Worm (Caenorhabditis elegans) whole organism, late embryonic: ENCODE measurements around the gene T17H7.7.

Experiments used
- F13H6.1 ChIP-seq: sonication (generic microtip); optimal IDR thresholded peaks from 2 replicates; lab custom pipeline; 2016; ENCODE audit warnings: missing genetic modification characterization, missing compliant biosample characterization
- ama-1 ChIP-seq: fragments of 150-350 bp; optimal IDR thresholded peaks from 2 replicates; lab custom pipeline; 2014
- ceh-14 ChIP-seq: sonication (generic microtip); optimal IDR thresholded peaks from 2 replicates; lab custom pipeline; 2016; ENCODE audit warnings: missing genotype, missing genetic modification characterization, missing compliant biosample characterization
- ceh-31 ChIP-seq: sonication (generic microtip); optimal IDR thresholded peaks from 2 replicates; lab custom pipeline; 2016; ENCODE audit warnings: missing genetic modification characterization, missing compliant biosample characterization
- elt-4 ChIP-seq: sonication (generic microtip); optimal IDR thresholded peaks from 2 replicates; lab custom pipeline; 2016; ENCODE audit warnings: missing genetic modification characterization, missing compliant biosample characterization
- ets-4 ChIP-seq: sonication (generic microtip); optimal IDR thresholded peaks from 2 replicates; lab custom pipeline; 2016; ENCODE audit warnings: missing genetic modification characterization, missing compliant biosample characterization
- fkh-10 ChIP-seq: fragments of 150-350 bp; optimal IDR thresholded peaks from 2 replicates; lab custom pipeline; 2014; ENCODE audit warnings: missing biosample characterization, missing genetic modification reagents, missing genetic modification characterization
- gmeb-2 ChIP-seq: sonication (generic microtip); optimal IDR thresholded peaks from 2 replicates; lab custom pipeline; 2016; ENCODE audit warnings: missing genetic modification characterization, inconsistent platforms, missing compliant biosample characterization
- nfya-1 ChIP-seq: sonication (generic microtip); optimal IDR thresholded peaks from 2 replicates; lab custom pipeline; 2017; ENCODE audit warnings: missing genetic modification characterization, mild to moderate bottlenecking, missing compliant biosample characterization, antibody characterized with exemption, moderate library complexity
- npax-4 ChIP-seq: sonication (generic microtip); optimal IDR thresholded peaks from 2 replicates; lab custom pipeline; 2016; ENCODE audit warnings: missing genetic modification characterization, missing compliant biosample characterization
- pqm-1 ChIP-seq: sonication (generic microtip); optimal IDR thresholded peaks from 2 replicates; lab custom pipeline; 2016; ENCODE audit warnings: missing genetic modification characterization, missing compliant biosample characterization
- sox-2 ChIP-seq: fragments of 200-800 bp; sonication (Bioruptor generic); IDR thresholded peaks from 2 replicates; pipeline ENCODE4 v1.3.6; 2022; ENCODE audit warnings: missing genetic modification reagents, missing genetic modification characterization, missing compliant biosample characterization
- unc-3 ChIP-seq, 2 experiments: fragments of 200-800 bp in 1 of 2; sonication (Bioruptor generic) in 1 of 2; sonication (generic microtip) in 1 of 2; conservative IDR thresholded peaks in 1 of 2; optimal IDR thresholded peaks in 1 of 2; 2 replicates each; pipeline versions ENCODE4 v1.3.6 to Lab custom; 2016 to 2022; ENCODE audit warnings: missing compliant biosample characterization in 2 of 2, missing genetic modification characterization in 2 of 2, missing genetic modification reagents in 1 of 2
- unc-86 ChIP-seq: sonication (generic microtip); optimal IDR thresholded peaks from 2 replicates; lab custom pipeline; 2016; ENCODE audit warnings: missing genetic modification characterization, missing compliant biosample characterization

DNA sequence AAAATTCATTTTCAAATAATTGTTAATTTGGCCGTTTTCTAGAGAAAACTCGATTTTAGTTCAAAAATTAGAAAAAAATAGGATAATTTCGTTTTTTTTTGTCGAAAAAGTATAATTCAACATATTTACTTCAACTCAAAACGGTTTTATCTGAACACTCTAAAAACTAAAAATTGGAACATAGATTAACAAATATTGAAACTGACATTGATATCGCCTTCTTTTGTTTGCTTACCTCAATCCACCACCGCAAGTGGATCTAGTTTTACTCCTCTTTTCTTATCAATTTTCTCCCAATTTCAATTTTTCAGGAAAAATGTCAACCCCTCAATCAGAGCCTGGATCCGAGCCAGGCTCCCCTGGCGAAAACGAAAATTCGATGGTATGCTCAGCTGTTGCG lies 7.0 kb upstream of the T17H7.7 start, which contains the start of gene ptl-1:
- TF ChIP-seq ama-1 (lab: Kevin White, UChicago), result no peak
- TF ChIP-seq unc-86 (tag; lab: Kevin White, UChicago), result no peak
- TF ChIP-seq fkh-10 (GFP tag; lab: Kevin White, UChicago), result no peak
- no peak for TF ChIP-seq pqm-1 (tag; lab: Kevin White, UChicago)
- no peak for TF ChIP-seq ets-4 (tag; lab: Kevin White, UChicago)
- no peak for TF ChIP-seq unc-3 (GFP tag; conservative IDR thresholded peaks at IDR 0.05; lab: Robert Waterston, UW)
- TF ChIP-seq unc-3 (tag; optimal IDR thresholded peaks at IDR 0.05; lab: Kevin White, UChicago), result no peak
- TF ChIP-seq gmeb-2, result no peak
- TF ChIP-seq npax-4 (tag; lab: Kevin White, UChicago), result no peak
- no peak for TF ChIP-seq ceh-31 (tag; lab: Kevin White, UChicago)
- no peak for TF ChIP-seq elt-4
- no peak for TF ChIP-seq sox-2 (GFP tag; lab: Robert Waterston, UW)
- no peak for TF ChIP-seq ceh-14 (tag; lab: Kevin White, UChicago)
- no peak for TF ChIP-seq F13H6.1
- no peak for TF ChIP-seq nfya-1
